Worm (Caenorhabditis elegans) whole organism, late embryonic: ENCODE results near the gene Y7A5A.2.

Experiments used
- C38D4.7 ChIP-seq: fragments of 200-800 bp; sonication (Bioruptor generic); optimal IDR thresholded peaks from 2 replicates; lab custom pipeline; 2018; ENCODE audit warnings: mild to moderate bottlenecking, missing genetic modification characterization, moderate library complexity, missing compliant biosample characterization
- F13H6.1 ChIP-seq: sonication (generic microtip); optimal IDR thresholded peaks from 2 replicates; lab custom pipeline; 2016; ENCODE audit warnings: missing genetic modification characterization, missing compliant biosample characterization
- K09A11.1 ChIP-seq: sonication (generic microtip); optimal IDR thresholded peaks from 2 replicates; lab custom pipeline; 2017; ENCODE audit warnings: antibody characterized with exemption, mild to moderate bottlenecking, missing genetic modification characterization, missing compliant biosample characterization; ENCODE audit not compliant: insufficient read depth
- Y22D7AL.16 ChIP-seq: sonication (generic microtip); optimal IDR thresholded peaks from 2 replicates; lab custom pipeline; 2016; ENCODE audit warnings: missing genetic modification characterization, missing compliant biosample characterization
- ahr-1 ChIP-seq: sonication (generic microtip); optimal IDR thresholded peaks from 2 replicates; lab custom pipeline; 2016; ENCODE audit warnings: missing genetic modification characterization, missing compliant biosample characterization
- ceh-14 ChIP-seq: sonication (generic microtip); optimal IDR thresholded peaks from 2 replicates; lab custom pipeline; 2016; ENCODE audit warnings: missing genotype, missing genetic modification characterization, missing compliant biosample characterization
- ceh-18 ChIP-seq: sonication (generic microtip); optimal IDR thresholded peaks from 2 replicates; lab custom pipeline; 2016; ENCODE audit warnings: missing genetic modification characterization, missing compliant biosample characterization
- ceh-19 ChIP-seq: fragments of 200-800 bp; sonication (Bioruptor generic); optimal IDR thresholded peaks from 2 replicates; lab custom pipeline; 2018; ENCODE audit warnings: mild to moderate bottlenecking, missing genetic modification characterization, missing compliant biosample characterization
- ceh-30 ChIP-seq: fragments of 150-350 bp; optimal IDR thresholded peaks from 2 replicates; lab custom pipeline; 2014; ENCODE audit warnings: missing biosample characterization, missing genetic modification characterization
- ceh-34 ChIP-seq: sonication (generic microtip); optimal IDR thresholded peaks from 2 replicates; lab custom pipeline; 2016; ENCODE audit warnings: mild to moderate bottlenecking, missing genetic modification characterization, missing compliant biosample characterization
- ceh-45 ChIP-seq: fragments of 200-800 bp; sonication (Bioruptor generic); IDR thresholded peaks from 2 replicates; pipeline ENCODE4 v1.3.6; 2022; ENCODE audit warnings: missing genetic modification reagents, missing genetic modification characterization, missing compliant biosample characterization
- ceh-48 ChIP-seq: sonication (generic microtip); optimal IDR thresholded peaks from 2 replicates; lab custom pipeline; 2016; ENCODE audit warnings: missing genetic modification characterization, inconsistent platforms, missing compliant biosample characterization
- ceh-6 ChIP-seq: fragments of 200-800 bp; sonication (Bioruptor generic); optimal IDR thresholded peaks from 2 replicates; lab custom pipeline; 2018; ENCODE audit warnings: mild to moderate bottlenecking, missing genetic modification characterization, missing compliant biosample characterization
- ceh-9 ChIP-seq: sonication (generic microtip); optimal IDR thresholded peaks from 2 replicates; lab custom pipeline; 2016; ENCODE audit warnings: mild to moderate bottlenecking, missing genetic modification characterization, inconsistent platforms, missing compliant biosample characterization
- che-1 ChIP-seq: sonication (generic microtip); optimal IDR thresholded peaks from 2 replicates; lab custom pipeline; 2016; ENCODE audit warnings: mild to moderate bottlenecking, missing genetic modification characterization, missing compliant biosample characterization
- dmd-4 ChIP-seq: sonication (generic microtip); optimal IDR thresholded peaks from 2 replicates; lab custom pipeline; 2016; ENCODE audit warnings: borderline replicate concordance, missing genetic modification characterization, missing compliant biosample characterization
- dve-1 ChIP-seq: sonication (generic microtip); optimal IDR thresholded peaks from 2 replicates; lab custom pipeline; 2017; ENCODE audit warnings: antibody characterized with exemption, mild to moderate bottlenecking, missing genetic modification characterization, missing compliant biosample characterization
- ets-4 ChIP-seq: sonication (generic microtip); optimal IDR thresholded peaks from 2 replicates; lab custom pipeline; 2016; ENCODE audit warnings: missing genetic modification characterization, missing compliant biosample characterization
- fkh-6 ChIP-seq: sonication (generic microtip); optimal IDR thresholded peaks from 2 replicates; lab custom pipeline; 2016; ENCODE audit warnings: missing genetic modification characterization, missing compliant biosample characterization
- gmeb-2 ChIP-seq: sonication (generic microtip); optimal IDR thresholded peaks from 2 replicates; lab custom pipeline; 2016; ENCODE audit warnings: missing genetic modification characterization, inconsistent platforms, missing compliant biosample characterization
- hlh-30 ChIP-seq: sonication (generic microtip); optimal IDR thresholded peaks from 2 replicates; lab custom pipeline; 2017; ENCODE audit warnings: antibody characterized with exemption, missing genetic modification characterization, missing compliant biosample characterization; ENCODE audit not compliant: insufficient read depth
- madf-2 ChIP-seq: sonication (generic microtip); optimal IDR thresholded peaks from 2 replicates; lab custom pipeline; 2017; ENCODE audit warnings: missing genetic modification characterization, missing compliant biosample characterization
- nfya-1 ChIP-seq: sonication (generic microtip); optimal IDR thresholded peaks from 2 replicates; lab custom pipeline; 2017; ENCODE audit warnings: missing genetic modification characterization, mild to moderate bottlenecking, missing compliant biosample characterization, antibody characterized with exemption, moderate library complexity
- nhr-11 ChIP-seq: fragments of 150-350 bp; optimal IDR thresholded peaks from 2 replicates; lab custom pipeline; 2014; ENCODE audit warnings: missing biosample characterization, missing genetic modification characterization
- pag-3 ChIP-seq: sonication (generic microtip); optimal IDR thresholded peaks from 2 replicates; lab custom pipeline; 2016; ENCODE audit warnings: missing compliant biosample characterization, missing genetic modification characterization, borderline replicate concordance
- pat-9 ChIP-seq: fragments of 200-800 bp; sonication (Bioruptor generic); optimal IDR thresholded peaks from 2 replicates; lab custom pipeline; 2018; ENCODE audit warnings: mild to moderate bottlenecking, missing genetic modification characterization, moderate library complexity, missing compliant biosample characterization
- pax-1 ChIP-seq: fragments of 150-350 bp; optimal IDR thresholded peaks from 2 replicates; lab custom pipeline; 2014; ENCODE audit warnings: missing biosample characterization, missing genetic modification characterization
- pros-1 ChIP-seq: fragments of 150-350 bp; optimal IDR thresholded peaks from 2 replicates; lab custom pipeline; 2014; ENCODE audit warnings: missing biosample characterization, missing genetic modification reagents, missing genetic modification characterization
- ref-2 ChIP-seq: sonication (generic microtip); optimal IDR thresholded peaks from 2 replicates; lab custom pipeline; 2016; ENCODE audit warnings: missing genetic modification characterization, missing compliant biosample characterization
- sdc-2 ChIP-seq: sonication (generic microtip); optimal IDR thresholded peaks from 2 replicates; lab custom pipeline; 2016; ENCODE audit warnings: missing genotype, missing genetic modification characterization, missing compliant biosample characterization
- sox-2 ChIP-seq: fragments of 200-800 bp; sonication (Bioruptor generic); IDR thresholded peaks from 2 replicates; pipeline ENCODE4 v1.3.6; 2022; ENCODE audit warnings: missing genetic modification reagents, missing genetic modification characterization, missing compliant biosample characterization
- sox-4 ChIP-seq: sonication (generic microtip); optimal IDR thresholded peaks from 2 replicates; lab custom pipeline; 2017; ENCODE audit warnings: mild to moderate bottlenecking, missing genetic modification characterization, inconsistent platforms, missing compliant biosample characterization
- syd-9 ChIP-seq: sonication (generic microtip); optimal IDR thresholded peaks from 2 replicates; lab custom pipeline; 2016; ENCODE audit warnings: mild to moderate bottlenecking, missing genetic modification characterization, moderate library complexity, missing compliant biosample characterization
- tbx-7 ChIP-seq: sonication (generic microtip); optimal IDR thresholded peaks from 2 replicates; lab custom pipeline; 2016; ENCODE audit warnings: missing genotype, missing genetic modification characterization, missing compliant biosample characterization
- ttx-3 ChIP-seq: sonication (generic microtip); optimal IDR thresholded peaks from 2 replicates; lab custom pipeline; 2016; ENCODE audit warnings: missing genetic modification reagents, missing genetic modification characterization, missing compliant biosample characterization
- unc-3 ChIP-seq, 2 experiments: fragments of 200-800 bp in 1 of 2; sonication (Bioruptor generic) in 1 of 2; sonication (generic microtip) in 1 of 2; conservative IDR thresholded peaks in 1 of 2; optimal IDR thresholded peaks in 1 of 2; 2 replicates each; pipeline versions ENCODE4 v1.3.6 to Lab custom; 2016 to 2022; ENCODE audit warnings: missing compliant biosample characterization in 2 of 2, missing genetic modification characterization in 2 of 2, missing genetic modification reagents in 1 of 2
- unc-55 ChIP-seq: sonication (generic microtip); optimal IDR thresholded peaks from 2 replicates; lab custom pipeline; 2017; ENCODE audit warnings: missing biosample characterization, missing genetic modification reagents, missing genetic modification characterization

The Y7A5A.2 gene

DNA sequence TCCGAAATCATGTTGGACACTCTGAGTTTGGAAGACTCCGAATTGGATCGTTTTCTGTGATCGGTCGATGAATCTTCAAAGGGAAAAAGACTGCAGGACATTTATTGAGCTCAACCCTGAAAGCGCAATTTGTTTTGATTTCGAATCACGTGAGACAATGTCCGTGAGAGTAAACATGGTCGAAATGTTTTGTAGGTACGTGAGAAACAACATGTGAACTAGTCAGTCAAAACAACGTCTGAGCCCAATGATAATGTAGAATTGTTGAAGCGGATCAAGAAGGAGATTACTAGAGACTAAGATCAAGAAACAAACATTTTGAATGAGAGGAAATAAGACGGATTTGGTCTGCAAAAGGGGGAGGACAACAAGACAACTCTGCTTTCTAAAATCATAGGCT lies 31.5 kb upstream of the Y7A5A.2 start, which contains the start of gene Y7A5A.7:
TSS of gene Y7A5A.7 (minus strand) at position 101 of the 400 bp plus-strand sequence.
- TF ChIP-seq ahr-1, result no peak
- no peak for TF ChIP-seq ref-2 (tag; lab: Kevin White, UChicago)
- no peak for TF ChIP-seq ets-4
- no peak for TF ChIP-seq ceh-34
- TF ChIP-seq pag-3 (tag; lab: Kevin White, UChicago), result no peak
- no peak for TF ChIP-seq unc-55
- TF ChIP-seq ceh-9, result no peak
- TF ChIP-seq C38D4.7 (GFP tag; lab: Kevin White, UChicago), result no peak
- TF ChIP-seq Y22D7AL.16 (tag; lab: Kevin White, UChicago), result no peak
- TF ChIP-seq gmeb-2 (tag; lab: Kevin White, UChicago), result no peak
- no peak for TF ChIP-seq unc-3 (GFP tag; conservative IDR thresholded peaks at IDR 0.05; lab: Robert Waterston, UW)
- TF ChIP-seq unc-3 (tag; optimal IDR thresholded peaks at IDR 0.05; lab: Kevin White, UChicago), result no peak
- no peak for TF ChIP-seq ceh-19 (GFP tag; lab: Kevin White, UChicago)
- TF ChIP-seq madf-2, result no peak

DNA sequence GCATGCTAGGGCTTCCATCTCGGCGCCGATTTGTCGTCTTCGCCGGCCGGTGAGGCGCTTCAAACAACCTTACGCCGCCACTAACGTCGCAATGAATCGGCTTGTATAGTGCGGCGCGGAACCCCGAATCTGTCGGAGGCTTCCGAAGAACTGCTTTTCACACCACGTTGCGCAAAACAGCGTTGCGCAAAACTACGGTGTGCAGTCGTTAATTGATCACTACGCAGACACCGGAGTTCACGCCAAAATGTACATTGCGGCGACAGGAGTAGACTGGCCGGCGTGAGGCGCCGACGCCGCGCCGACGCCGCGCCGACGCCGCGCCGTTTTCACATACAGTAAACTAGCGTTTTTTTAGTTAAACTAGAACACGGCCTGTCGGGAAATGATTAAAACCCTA lies 29.3 kb upstream of the Y7A5A.2 start:
- no peak for TF ChIP-seq syd-9 (tag; lab: Kevin White, UChicago)
- no peak for TF ChIP-seq ceh-19 (GFP tag; lab: Kevin White, UChicago)
- TF ChIP-seq ceh-30 (tag; lab: Kevin White, UChicago), result no peak
- TF ChIP-seq sdc-2 (tag; lab: Kevin White, UChicago), result no peak
- TF ChIP-seq dmd-4 (tag; lab: Kevin White, UChicago), result no peak
- TF ChIP-seq sox-2, result no peak
- no peak for TF ChIP-seq nfya-1 (tag; lab: Kevin White, UChicago)
- TF ChIP-seq ceh-18 (tag; lab: Kevin White, UChicago), result no peak
- TF ChIP-seq fkh-6 (tag; lab: Kevin White, UChicago), result no peak
- no peak for TF ChIP-seq ceh-14 (tag; lab: Kevin White, UChicago)
- no peak for TF ChIP-seq dve-1 (tag; lab: Kevin White, UChicago)
- TF ChIP-seq ceh-6, result no peak
- TF ChIP-seq pax-1, result no peak
- TF ChIP-seq ceh-48 (tag; lab: Kevin White, UChicago), result no peak

DNA sequence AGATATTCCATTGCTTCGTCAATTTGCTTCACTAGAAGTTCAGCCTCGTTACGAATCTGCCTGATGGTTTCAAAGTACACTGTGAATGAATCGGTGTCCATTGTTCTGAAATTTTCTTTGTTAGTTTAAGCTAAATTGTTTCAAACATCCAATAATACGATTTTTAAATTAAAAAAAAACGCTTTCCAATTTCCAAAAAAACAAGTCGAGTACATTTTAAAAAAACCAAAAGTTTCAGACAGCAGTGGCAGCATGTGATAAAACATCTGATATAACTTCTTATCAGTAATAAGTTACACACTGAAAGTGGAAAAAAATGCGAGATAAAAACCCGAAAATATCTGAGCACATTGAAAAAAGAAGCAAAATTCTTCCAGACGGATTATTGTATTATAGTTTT lies 27.1 kb upstream of the Y7A5A.2 start, which contains the start of gene Y7A5A.6:
TSS of gene Y7A5A.6 (minus strand) at position 101 of the 400 bp plus-strand sequence.
- TF ChIP-seq Y22D7AL.16 (tag; lab: Kevin White, UChicago) (no peak), pax-1 (no peak), sox-4 (tag; lab: Kevin White, UChicago) (no peak), che-1 (no peak), hlh-30 (tag; lab: Kevin White, UChicago) (no peak), ceh-9 (no peak), dve-1 (tag; lab: Kevin White, UChicago) (no peak), unc-3 (GFP tag; conservative IDR thresholded peaks at IDR 0.05; lab: Robert Waterston, UW) (no peak), unc-3 (tag; optimal IDR thresholded peaks at IDR 0.05; lab: Kevin White, UChicago) (no peak), pag-3 (tag; lab: Kevin White, UChicago) (no peak), sdc-2 (tag; lab: Kevin White, UChicago) (no peak), fkh-6 (tag; lab: Kevin White, UChicago) (no peak), ceh-6 (no peak), sox-2 (no peak)

DNA sequence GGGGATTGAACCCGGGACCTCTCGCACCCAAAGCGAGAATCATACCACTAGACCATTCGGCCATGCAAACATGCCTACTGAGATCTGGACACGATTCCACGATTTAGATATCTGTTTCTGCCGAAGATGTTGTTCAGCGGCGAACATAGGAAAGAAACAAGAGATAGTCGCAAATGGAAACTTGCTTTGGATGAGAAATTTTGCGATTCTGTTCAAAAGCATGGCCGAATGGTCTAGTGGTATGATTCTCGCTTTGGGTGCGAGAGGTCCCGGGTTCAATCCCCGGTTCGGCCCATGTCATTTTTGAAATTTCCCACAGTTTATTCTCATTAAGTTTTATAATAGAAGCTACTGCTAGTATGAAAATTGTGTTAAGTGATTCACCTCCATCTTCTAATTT lies 24.1 kb upstream of the Y7A5A.2 start:
- no peak for TF ChIP-seq dve-1 (tag; lab: Kevin White, UChicago)
- no peak for TF ChIP-seq ceh-14 (tag; lab: Kevin White, UChicago)
- TF ChIP-seq ceh-6, result no peak
- TF ChIP-seq ceh-45, result no peak
- no peak for TF ChIP-seq pat-9 (tag; lab: Kevin White, UChicago)
- no peak for TF ChIP-seq ceh-19 (GFP tag; lab: Kevin White, UChicago)
- TF ChIP-seq pros-1 (tag; lab: Kevin White, UChicago), result no peak
- TF ChIP-seq, all 69 proteins: peak for 0

DNA sequence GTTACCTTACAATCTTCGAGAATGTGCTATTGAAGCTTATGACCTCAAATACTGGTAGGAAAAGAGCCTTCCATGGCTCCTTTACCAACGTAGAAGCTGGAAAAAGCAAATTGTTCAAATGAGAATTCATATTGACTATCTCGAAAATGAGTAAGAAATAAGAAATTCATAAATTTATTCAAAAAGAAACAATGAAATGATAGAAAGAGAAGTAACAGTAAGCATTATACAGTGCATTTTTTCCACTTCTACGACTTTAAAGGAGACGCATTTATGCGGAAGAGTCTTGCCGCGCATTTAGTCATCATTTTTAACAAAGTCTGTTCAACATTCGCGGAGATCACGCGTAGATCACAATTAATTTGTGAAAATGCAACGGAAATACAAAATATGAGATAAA lies 22.4 kb upstream of the Y7A5A.2 start, which contains the start of gene Y7A5A.10:
TSS of gene Y7A5A.10 (minus strand) at position 101 of the 400 bp plus-strand sequence.
- TF ChIP-seq ceh-6 (no peak), ceh-9 (no peak), F13H6.1 (tag; lab: Kevin White, UChicago) (no peak), ceh-34 (no peak), tbx-7 (no peak), K09A11.1 (tag; lab: Kevin White, UChicago) (no peak), ttx-3 (tag; lab: Kevin White, UChicago) (no peak), nhr-11 (tag; lab: Kevin White, UChicago) (no peak), dve-1 (tag; lab: Kevin White, UChicago) (no peak)
- TF ChIP-seq, all 69 proteins: peak for 0
